Fruit fly (Drosophila melanogaster) whole organism, embryonic: ENCODE results near the gene CG4297.

ENCODE experiments used
- BEAF-32 ChIP-seq: fragments of 200-800 bp; sonication (Bioruptor generic); optimal IDR thresholded peaks from 3 replicates; lab custom pipeline; 2017; ENCODE audit warnings: missing biosample characterization, missing genetic modification characterization, mild to moderate bottlenecking, moderate library complexity, missing genetic modification reagents
- CG10147 ChIP-seq: fragments of 200-800 bp; sonication (Bioruptor generic); optimal IDR thresholded peaks from 2 replicates; lab custom pipeline; 2019; ENCODE audit warnings: missing biosample characterization, mild to moderate bottlenecking, missing genetic modification characterization, moderate library complexity
- CG11247 ChIP-seq: fragments of 200-800 bp; sonication (Bioruptor generic); IDR thresholded peaks from 2 replicates; pipeline ENCODE4 v1.3.6; 2022; ENCODE audit warnings: missing biosample characterization, missing genetic modification characterization
- CG11456 ChIP-seq: fragments of 200-800 bp; sonication (Bioruptor generic); IDR thresholded peaks from 3 replicates; pipeline ENCODE4 v1.3.6; 2022; ENCODE audit warnings: missing biosample characterization, missing genetic modification characterization
- CG11695 ChIP-seq: fragments of 200-800 bp; sonication (Bioruptor generic); IDR thresholded peaks from 3 replicates; pipeline ENCODE4 v1.3.6; 2022; ENCODE audit warnings: missing biosample characterization, missing genetic modification characterization
- CG12659 ChIP-seq: fragments of 200-800 bp; sonication (Bioruptor generic); optimal IDR thresholded peaks from 3 replicates; lab custom pipeline; 2017; ENCODE audit warnings: mild to moderate bottlenecking, missing biosample characterization, missing genetic modification reagents, missing genetic modification characterization
- CG13123 ChIP-seq: fragments of 200-800 bp; sonication (Bioruptor generic); optimal IDR thresholded peaks from 2 replicates; lab custom pipeline; 2016; ENCODE audit warnings: missing biosample characterization, missing genetic modification characterization
- CG15269 ChIP-seq: fragments of 200-800 bp; sonication (Bioruptor generic); optimal IDR thresholded peaks from 2 replicates; lab custom pipeline; 2018; ENCODE audit warnings: missing biosample characterization, mild to moderate bottlenecking, missing genetic modification characterization, moderate library complexity
- CG15601 ChIP-seq: fragments of 200-800 bp; sonication (Bioruptor generic); optimal IDR thresholded peaks from 3 replicates; lab custom pipeline; 2019; ENCODE audit warnings: missing biosample characterization, mild to moderate bottlenecking, missing genetic modification characterization, moderate library complexity
- CG1603 ChIP-seq: fragments of 200-800 bp; sonication (Bioruptor generic); optimal IDR thresholded peaks from 2 replicates; lab custom pipeline; 2019; ENCODE audit warnings: missing biosample characterization, mild to moderate bottlenecking, missing genetic modification characterization, moderate library complexity
- CG17361 ChIP-seq: fragments of 200-800 bp; sonication (Bioruptor generic); IDR thresholded peaks from 3 replicates; pipeline ENCODE4 v1.3.6; 2022; ENCODE audit warnings: missing biosample characterization, missing genetic modification characterization
- CG18262 ChIP-seq: fragments of 200-800 bp; optimal IDR thresholded peaks from 3 replicates; lab custom pipeline; 2019; ENCODE audit warnings: missing biosample characterization, mild to moderate bottlenecking, missing genetic modification characterization, moderate library complexity
- CG30431 ChIP-seq: fragments of 200-800 bp; sonication (Bioruptor generic); optimal IDR thresholded peaks from 2 replicates; lab custom pipeline; 2017; ENCODE audit warnings: missing biosample characterization, missing genetic modification characterization
- CG31224 ChIP-seq: fragments of 200-800 bp; sonication (Bioruptor generic); IDR thresholded peaks from 2 replicates; pipeline ENCODE4 v1.3.6; 2022; ENCODE audit warnings: missing biosample characterization, missing genetic modification characterization
- CG31388 ChIP-seq: fragments of 200-800 bp; sonication (Bioruptor generic); optimal IDR thresholded peaks from 2 replicates; lab custom pipeline; 2016; ENCODE audit warnings: missing biosample characterization, missing genetic modification characterization
- CG32532 ChIP-seq: fragments of 200-800 bp; sonication (Bioruptor generic); IDR thresholded peaks from 2 replicates; pipeline ENCODE4 v1.3.6; 2022; ENCODE audit warnings: missing biosample characterization, missing genetic modification characterization
- CG32767 ChIP-seq: fragments of 200-800 bp; sonication (Bioruptor generic); IDR thresholded peaks from 2 replicates; pipeline ENCODE4 v1.3.6; 2022; ENCODE audit warnings: missing biosample characterization, missing genetic modification characterization
- CG3407 ChIP-seq: fragments of 200-800 bp; sonication (Bioruptor generic); optimal IDR thresholded peaks from 2 replicates; lab custom pipeline; 2018; ENCODE audit warnings: missing biosample characterization, mild to moderate bottlenecking, missing genetic modification characterization
- CG34224 ChIP-seq: fragments of 200-800 bp; sonication (Bioruptor generic); IDR thresholded peaks from 3 replicates; pipeline ENCODE4 v1.3.6; 2022; ENCODE audit warnings: missing biosample characterization, missing genetic modification characterization; ENCODE audit not compliant: partially characterized antibody
- CG5953 ChIP-seq: fragments of 200-800 bp; sonication (Bioruptor generic); IDR thresholded peaks from 2 replicates; pipeline ENCODE4 v1.3.6; 2022; ENCODE audit warnings: missing biosample characterization, missing genetic modification characterization
- CG6254 ChIP-seq: fragments of 200-800 bp; sonication (Bioruptor generic); optimal IDR thresholded peaks from 3 replicates; lab custom pipeline; 2017; ENCODE audit warnings: mild to moderate bottlenecking, missing biosample characterization, missing genetic modification reagents, missing genetic modification characterization
- CG7745 ChIP-seq: fragments of 200-800 bp; sonication (Bioruptor generic); optimal IDR thresholded peaks from 2 replicates; lab custom pipeline; 2018; ENCODE audit warnings: missing biosample characterization, mild to moderate bottlenecking, missing genetic modification characterization, moderate library complexity
- CG9437 ChIP-seq: fragments of 200-800 bp; sonication (Bioruptor generic); optimal IDR thresholded peaks from 2 replicates; lab custom pipeline; 2018; ENCODE audit warnings: missing biosample characterization, mild to moderate bottlenecking, missing genetic modification characterization
- CG9609 ChIP-seq: fragments of 200-800 bp; sonication (Bioruptor generic); optimal IDR thresholded peaks from 3 replicates; lab custom pipeline; 2016; ENCODE audit warnings: missing biosample characterization, missing genetic modification characterization
- Dip2 ChIP-seq: fragments of 200-800 bp; sonication (Bioruptor generic); IDR thresholded peaks from 2 replicates; pipeline ENCODE4 v1.3.6; 2022; ENCODE audit warnings: missing biosample characterization, missing genetic modification characterization
- E2f1 ChIP-seq: fragments of 200-800 bp; sonication (Bioruptor generic); IDR thresholded peaks from 2 replicates; pipeline ENCODE4 v1.3.6; 2022; ENCODE audit warnings: missing biosample characterization, missing genetic modification characterization
- Gug ChIP-seq: fragments of 200-800 bp; sonication (Bioruptor generic); IDR thresholded peaks from 4 replicates; pipeline ENCODE4 v1.3.6; 2022; ENCODE audit warnings: missing biosample characterization, missing genetic modification characterization
- Hr3 ChIP-seq: fragments of 200-800 bp; sonication (Bioruptor generic); optimal IDR thresholded peaks from 3 replicates; lab custom pipeline; 2016; ENCODE audit warnings: missing biosample characterization, missing genetic modification characterization
- Hsf ChIP-seq: fragments of 200-800 bp; sonication (Bioruptor generic); optimal IDR thresholded peaks from 3 replicates; lab custom pipeline; 2016; ENCODE audit warnings: missing biosample characterization, missing genetic modification characterization
- Mes4 ChIP-seq: fragments of 200-800 bp; sonication (Bioruptor generic); optimal IDR thresholded peaks from 2 replicates; lab custom pipeline; 2016; ENCODE audit warnings: missing biosample characterization, missing genetic modification characterization
- Myb ChIP-seq: fragments of 200-800 bp; sonication (Bioruptor generic); optimal IDR thresholded peaks from 2 replicates; lab custom pipeline; 2016; ENCODE audit warnings: missing biosample characterization, missing genetic modification characterization
- Opbp ChIP-seq: fragments of 200-800 bp; sonication (Bioruptor generic); IDR thresholded peaks from 3 replicates; pipeline ENCODE4 v1.3.6; 2022; ENCODE audit warnings: missing biosample characterization, missing genetic modification characterization; ENCODE audit not compliant: partially characterized antibody
- al ChIP-seq: fragments of 200-800 bp; sonication (Bioruptor generic); IDR thresholded peaks from 2 replicates; pipeline ENCODE4 v1.3.6; 2022; ENCODE audit warnings: missing biosample characterization, missing genetic modification characterization
- br ChIP-seq: fragments of >200 bp; optimal IDR thresholded peaks from 2 replicates; lab custom pipeline; 2017
- cas ChIP-seq: fragments of 200-800 bp; sonication (Bioruptor generic); IDR thresholded peaks from 2 replicates; pipeline ENCODE4 v1.3.6; 2022; ENCODE audit warnings: missing biosample characterization, missing genetic modification characterization
- chm ChIP-seq: fragments of 200-800 bp; sonication (Bioruptor generic); IDR thresholded peaks from 2 replicates; pipeline ENCODE4 v1.3.6; 2022; ENCODE audit warnings: missing biosample characterization, missing genetic modification characterization
- crp ChIP-seq, 2 experiments: fragments of 200-800 bp; sonication (Bioruptor generic); optimal IDR thresholded peaks; 2 replicates in 1 of 2; 3 replicates in 1 of 2; lab custom pipeline; 2017; ENCODE audit warnings: missing biosample characterization in 2 of 2, missing genetic modification characterization in 2 of 2, mild to moderate bottlenecking in 1 of 2, moderate library complexity in 1 of 2
- esg ChIP-seq: fragments of 200-800 bp; sonication (Bioruptor generic); conservative IDR thresholded peaks from 2 replicates; pipeline ENCODE4 v1.3.6; 2022; ENCODE audit warnings: missing biosample characterization, missing genetic modification characterization
- grn ChIP-seq: fragments of 200-800 bp; sonication (Bioruptor generic); optimal IDR thresholded peaks from 3 replicates; lab custom pipeline; 2017; ENCODE audit warnings: missing biosample characterization, missing genetic modification characterization
- hkb ChIP-seq, 2 experiments: fragments of 200-800 bp in 1 of 2; fragments of >200 bp in 1 of 2; sonication (Bioruptor generic) in 1 of 2; IDR thresholded peaks in 1 of 2; optimal IDR thresholded peaks in 1 of 2; 2 replicates each; pipeline versions ENCODE4 v1.3.6 to Lab custom; 2017 to 2022; ENCODE audit warnings: missing biosample characterization in 1 of 2, missing genetic modification characterization in 1 of 2
- klu ChIP-seq: fragments of 200-800 bp; sonication (Bioruptor generic); IDR thresholded peaks from 2 replicates; pipeline ENCODE4 v1.3.6; 2022; ENCODE audit warnings: missing biosample characterization, missing genetic modification characterization
- kni ChIP-seq: fragments of 200-800 bp; sonication (Bioruptor generic); optimal IDR thresholded peaks from 3 replicates; lab custom pipeline; 2017; ENCODE audit warnings: mild to moderate bottlenecking, missing biosample characterization, missing genetic modification reagents, missing genetic modification characterization
- maf-S ChIP-seq: fragments of 200-800 bp; sonication (Bioruptor generic); optimal IDR thresholded peaks from 2 replicates; lab custom pipeline; 2016; ENCODE audit warnings: missing biosample characterization, missing genetic modification characterization
- nau ChIP-seq: fragments of 200-800 bp; sonication (Bioruptor generic); optimal IDR thresholded peaks from 3 replicates; lab custom pipeline; 2017; ENCODE audit warnings: missing biosample characterization, mild to moderate bottlenecking, missing genetic modification characterization, missing genetic modification reagents
- odd ChIP-seq: fragments of 200-800 bp; sonication (Bioruptor generic); optimal IDR thresholded peaks from 2 replicates; lab custom pipeline; 2017; ENCODE audit warnings: missing biosample characterization, mild to moderate bottlenecking, missing genetic modification characterization
- phol ChIP-seq: fragments of 200-800 bp; sonication (Bioruptor generic); optimal IDR thresholded peaks from 3 replicates; lab custom pipeline; 2018; ENCODE audit warnings: missing biosample characterization, mild to moderate bottlenecking, missing genetic modification characterization, moderate library complexity
- stwl ChIP-seq: fragments of 200-800 bp; sonication (Bioruptor generic); optimal IDR thresholded peaks from 3 replicates; lab custom pipeline; 2018; ENCODE audit warnings: missing biosample characterization, mild to moderate bottlenecking, missing genetic modification characterization, moderate library complexity
- tup ChIP-seq: fragments of 200-800 bp; sonication (Bioruptor generic); optimal IDR thresholded peaks from 2 replicates; lab custom pipeline; 2016; ENCODE audit warnings: missing biosample characterization, mild to moderate bottlenecking, missing genetic modification characterization, moderate library complexity
- unc-4 ChIP-seq: fragments of 200-800 bp; sonication (Bioruptor generic); IDR thresholded peaks from 2 replicates; pipeline ENCODE4 v1.3.6; 2022; ENCODE audit warnings: missing biosample characterization, missing genetic modification characterization; ENCODE audit not compliant: partially characterized antibody

The CG4297 gene

DNA sequence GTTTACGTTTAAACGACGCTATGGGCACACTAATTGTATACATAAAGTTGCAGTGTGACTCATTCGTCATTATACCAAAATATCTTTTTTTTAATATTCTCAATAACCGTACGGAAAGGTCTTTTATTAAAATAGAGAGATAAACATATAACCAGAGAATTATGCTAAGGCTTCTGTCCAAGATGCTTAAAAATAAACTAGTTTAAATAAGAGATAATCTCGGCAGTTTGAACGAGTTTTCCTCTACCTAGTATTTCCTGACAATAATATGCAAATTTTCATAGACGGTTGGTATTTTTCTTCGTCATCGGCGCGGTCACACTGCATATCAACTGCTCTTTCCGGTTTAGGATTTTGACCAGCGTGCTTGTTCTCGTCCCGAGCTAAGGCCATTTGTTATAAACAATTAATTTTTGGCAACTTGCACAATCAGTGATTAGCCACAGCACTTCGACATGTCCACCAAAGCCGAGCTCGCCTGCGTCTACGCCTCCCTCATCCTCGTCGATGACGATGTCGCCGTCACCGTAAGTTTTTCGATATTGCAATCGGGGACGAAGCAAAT, 52.3 kb downstream of the CG4297 start, which contains the start of the genes CG13690 and RpLP1 (continued):
- TF ChIP-seq CG3407 (peak; percentile 73), CG32767 (GFP tag; lab: Robert Waterston, UW) (peak; percentile 56; the same call in 1 of the 2 replicates), CG31388 (no peak), CG6254 (peak; percentile 21), CG5953 (no peak), klu (GFP tag; lab: Robert Waterston, UW) (no peak), kni (GFP tag; lab: Kevin White, UChicago) (peak; percentile 92), Dip2 (GFP tag; lab: Robert Waterston, UW) (no peak), Hsf (GFP tag; lab: Kevin White, UChicago) (peak; percentile 78), cas (GFP tag; lab: Robert Waterston, UW) (0 out of 2 replicates have a peak, but pooled peaks have one; percentile 6), CG18262 (tag; lab: Kevin White, UChicago) (peak; percentile 74), odd (GFP tag; lab: Kevin White, UChicago) (peak; percentile 90), CG31224 (GFP tag; lab: Robert Waterston, UW) (no peak), br (lab: Kevin White, UChicago) (no peak), CG10147 (peak; percentile 77), CG1603 (tag; lab: Kevin White, UChicago) (peak; percentile 70), CG30431 (GFP tag; lab: Kevin White, UChicago) (peak; percentile 26), CG7745 (tag; lab: Kevin White, UChicago) (peak; percentile 2), CG32532 (GFP tag; lab: Robert Waterston, UW) (peak; percentile 72), Myb (GFP tag; lab: Kevin White, UChicago) (peak; percentile 46), Mes4 (GFP tag; lab: Kevin White, UChicago) (peak; percentile 89), CG11695 (GFP tag; lab: Robert Waterston, UW) (peak; percentile 51; the same call in 2 of the 3 replicates), unc-4 (GFP tag; lab: Robert Waterston, UW) (no peak), hkb (optimal IDR thresholded peaks at IDR 0.05; lab: Kevin White, UChicago) (no peak), hkb (GFP tag; IDR thresholded peaks at IDR 0.05; lab: Robert Waterston, UW) (peak; percentile 71), CG11247 (GFP tag; lab: Robert Waterston, UW) (no peak), CG13123 (GFP tag; lab: Kevin White, UChicago) (no peak), al (GFP tag; lab: Robert Waterston, UW) (no peak), CG11456 (GFP tag; lab: Robert Waterston, UW) (peak; percentile 76; the same call in 2 of the 3 replicates), CG9609 (GFP tag; lab: Kevin White, UChicago) (peak; percentile 60), CG15601 (tag; lab: Kevin White, UChicago) (peak; percentile 86), E2f1 (GFP tag; lab: Robert Waterston, UW) (0 out of 2 replicates have a peak, but pooled peaks have one; percentile 16), CG15269 (tag; lab: Kevin White, UChicago) (peak; percentile 72), CG9437 (peak; percentile 97), CG34224 (no peak), esg (GFP tag; lab: Robert Waterston, UW) (no peak), Opbp (GFP tag; lab: Robert Waterston, UW) (no peak), crp (GFP tag; optimal IDR thresholded peaks at IDR 0.05; lab: Kevin White, UChicago) (peak in 1 of 2 experiments; percentile 44), CG12659 (peak; percentile 92), phol (tag; lab: Kevin White, UChicago) (peak; percentile 89), stwl (tag; lab: Kevin White, UChicago) (peak; percentile 76), Gug (GFP tag; lab: Robert Waterston, UW) (no peak), maf-S (peak; percentile 67), chm (GFP tag; lab: Robert Waterston, UW) (peak; percentile 86), Hr3 (GFP tag; lab: Kevin White, UChicago) (peak; percentile 1), nau (GFP tag; lab: Kevin White, UChicago) (peak; percentile 87), BEAF-32 (GFP tag; lab: Kevin White, UChicago) (peak; percentile 58), grn (GFP tag; lab: Kevin White, UChicago) (peak; percentile 66), CG17361 (GFP tag; lab: Robert Waterston, UW) (peak; percentile 85), tup (GFP tag; lab: Kevin White, UChicago) (peak; percentile 7)
